Fruit fly (Drosophila melanogaster): ENCODE measurements around the gene CG32191.
A peak's percentile ranks its signal among the peaks of the same experiment; 100 is the strongest.

CG32191 gene

DNA sequence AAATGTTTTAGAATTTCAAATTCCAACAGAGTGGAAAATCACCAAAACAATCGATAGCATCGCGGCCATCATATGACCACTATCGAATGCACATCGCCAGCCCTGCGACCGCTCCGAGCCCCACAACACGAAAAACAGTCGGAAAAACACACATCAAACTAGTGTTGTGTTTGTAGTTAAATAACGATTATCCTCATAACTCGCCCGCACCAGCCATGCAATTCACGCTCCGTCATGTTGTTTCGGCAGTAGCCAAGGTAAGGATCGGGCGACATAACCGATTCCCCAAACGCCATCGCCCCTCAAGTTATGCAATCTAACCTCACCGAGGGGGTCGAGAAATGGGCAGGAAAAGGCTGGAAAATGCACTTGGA is 38.0 kb upstream of the CG32191 start (continued):
- TF ChIP-seq grau (tag; optimal IDR thresholded peaks at IDR 0.05): no peak
- no peak for TF ChIP-seq CG8388 (GFP tag; optimal IDR thresholded peaks at IDR 0.05)
- no peak for TF ChIP-seq D (optimal IDR thresholded peaks at IDR 0.05)
- no peak for TF ChIP-seq D (GFP tag; optimal IDR thresholded peaks at IDR 0.05)
- no peak for TF ChIP-seq CG14050 (GFP tag; IDR thresholded peaks at IDR 0.05)
- no peak for TF ChIP-seq CG8089 (GFP tag; optimal IDR thresholded peaks at IDR 0.05)
- no peak for TF ChIP-seq peb (GFP tag; IDR thresholded peaks at IDR 0.05)
- TF ChIP-seq CG4820 (GFP tag; optimal IDR thresholded peaks at IDR 0.05): no peak
- TF ChIP-seq CG11093 (GFP tag; IDR thresholded peaks at IDR 0.05): no peak
- TF ChIP-seq luna (GFP tag; optimal IDR thresholded peaks at IDR 0.05): no peak
- no peak for TF ChIP-seq Nf-YA (GFP tag; IDR thresholded peaks at IDR 0.05)
- no peak for TF ChIP-seq CG14710 (tag; optimal IDR thresholded peaks at IDR 0.05)
- no peak for TF ChIP-seq CG6254 (GFP tag; optimal IDR thresholded peaks at IDR 0.05)
- no peak for TF ChIP-seq unpg (GFP tag; optimal IDR thresholded peaks at IDR 0.05)
- TF ChIP-seq CG13894 (tag; optimal IDR thresholded peaks at IDR 0.05): no peak
- TF ChIP-seq otp (GFP tag; IDR thresholded peaks at IDR 0.05): no peak
- TF ChIP-seq CG11696 (GFP tag; IDR thresholded peaks at IDR 0.05): no peak
- TF ChIP-seq CG2889 (GFP tag; IDR thresholded peaks at IDR 0.05): no peak
- TF ChIP-seq CG13624 (GFP tag; optimal IDR thresholded peaks at IDR 0.05): no peak
- peak; percentile 62 for TF ChIP-seq sob (GFP tag; IDR thresholded peaks at IDR 0.05)
- TF ChIP-seq CG8944 (GFP tag; optimal IDR thresholded peaks at IDR 0.05): no peak
- TF ChIP-seq HmgZ (tag; optimal IDR thresholded peaks at IDR 0.05): peak; percentile 15
- TF ChIP-seq sisA (GFP tag; IDR thresholded peaks at IDR 0.05): peak; percentile 11; the same call in 1 of the 2 replicates
- TF ChIP-seq cato (GFP tag; optimal IDR thresholded peaks at IDR 0.05; ENCODE audit: borderline replicate concordance): no peak
- no peak for TF ChIP-seq trh (GFP tag; optimal IDR thresholded peaks at IDR 0.05)
- TF ChIP-seq Bgb (GFP tag; IDR thresholded peaks at IDR 0.05; ENCODE audit: partially characterized antibody): peak; percentile 76
- no peak for TF ChIP-seq corto (GFP tag; optimal IDR thresholded peaks at IDR 0.05)
- TF ChIP-seq Trl (optimal IDR thresholded peaks at IDR 0.05): no peak
- no peak for TF ChIP-seq Trl (GFP tag; optimal IDR thresholded peaks at IDR 0.05)
- TF ChIP-seq CG12391 (tag; optimal IDR thresholded peaks at IDR 0.05): no peak
- TF ChIP-seq jumu (GFP tag; optimal IDR thresholded peaks at IDR 0.05): no peak
- TF ChIP-seq mam (GFP tag; optimal IDR thresholded peaks at IDR 0.05): peak; percentile 21
- no peak for TF ChIP-seq p53 (GFP tag; optimal IDR thresholded peaks at IDR 0.05)
- TF ChIP-seq CG15601 (tag; optimal IDR thresholded peaks at IDR 0.05): no peak
- TF ChIP-seq pan (optimal IDR thresholded peaks at IDR 0.05): no peak
- TF ChIP-seq pan (GFP tag; optimal IDR thresholded peaks at IDR 0.05 in 1 of 2, IDR thresholded peaks at IDR 0.05 in 1 of 2): no peak
- TF ChIP-seq CG2875 (GFP tag; optimal IDR thresholded peaks at IDR 0.05): no peak
- peak; percentile 87 for TF ChIP-seq CG6791 (GFP tag; IDR thresholded peaks at IDR 0.05; ENCODE audit: partially characterized antibody)
- TF ChIP-seq CG15696 (tag; optimal IDR thresholded peaks at IDR 0.05): no peak
- no peak for TF ChIP-seq HHEX (GFP tag; optimal IDR thresholded peaks at IDR 0.05)
- TF ChIP-seq twi (tag; optimal IDR thresholded peaks at IDR 0.05): no peak
- no peak for TF ChIP-seq pita (GFP tag; optimal IDR thresholded peaks at IDR 0.05)
- TF ChIP-seq tup (GFP tag; optimal IDR thresholded peaks at IDR 0.05): no peak
- peak; percentile 67 for TF ChIP-seq row (GFP tag; IDR thresholded peaks at IDR 0.05)
- no peak for TF ChIP-seq zf30C (GFP tag; optimal IDR thresholded peaks at IDR 0.05)
- no peak for TF ChIP-seq Hr51 (GFP tag; optimal IDR thresholded peaks at IDR 0.05)
- no peak for TF ChIP-seq Hr78 (GFP tag; optimal IDR thresholded peaks at IDR 0.05)
- TF ChIP-seq CG10654 (GFP tag; optimal IDR thresholded peaks at IDR 0.05): no peak
- no peak for TF ChIP-seq CG12744 (GFP tag; optimal IDR thresholded peaks at IDR 0.05)
- TF ChIP-seq btn (GFP tag; optimal IDR thresholded peaks at IDR 0.05): no peak
- no peak for TF ChIP-seq Ssrp (tag; optimal IDR thresholded peaks at IDR 0.05)
- no peak for TF ChIP-seq CG32772 (GFP tag; IDR thresholded peaks at IDR 0.05)

Measured in whole organism, embryonic.